Worm (Caenorhabditis elegans): Measurements from ENCODE around the gene C24B9.3.

DNA sequence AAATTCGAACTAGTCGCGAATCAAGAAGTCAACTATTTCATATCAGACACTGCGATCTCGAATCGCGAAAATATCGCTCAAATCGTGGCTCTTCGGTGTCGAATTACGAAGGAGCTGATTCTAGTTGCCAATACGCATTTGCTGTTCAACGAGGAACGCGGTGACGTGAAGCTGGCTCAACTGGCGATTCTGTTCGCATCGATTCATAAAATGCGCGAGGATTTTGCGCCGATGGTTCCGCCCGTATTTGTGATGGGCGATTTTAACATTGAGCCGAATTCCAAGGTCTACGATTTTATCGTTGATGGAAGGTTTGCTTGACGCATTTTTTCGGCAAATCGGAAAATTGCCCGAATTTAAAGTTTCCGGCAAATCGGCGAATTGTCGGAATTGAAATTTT, 50.9 kb downstream of the C24B9.3 start:
- TF ChIP-seq dao-5 (tag; optimal IDR thresholded peaks at IDR 0.05): no peak
- no peak for TF ChIP-seq him-1 (tag; optimal IDR thresholded peaks at IDR 0.05)
